Worm (Caenorhabditis elegans) whole organism, midembryonic: Measurements from ENCODE around the gene T14G12.11.

Experiments used
- T22C8.4 ChIP-seq: fragments of 200-800 bp; sonication (Bioruptor generic); IDR thresholded peaks from 2 replicates; pipeline ENCODE4 v1.3.6; 2022; ENCODE audit warnings: missing genetic modification characterization, missing compliant biosample characterization
- cog-1 ChIP-seq: sonication (generic microtip); optimal IDR thresholded peaks from 2 replicates; lab custom pipeline; 2016; ENCODE audit warnings: missing genetic modification characterization, missing compliant biosample characterization
- flt-1 ChIP-seq: fragments of 200-800 bp; sonication (Bioruptor generic); IDR thresholded peaks from 2 replicates; pipeline ENCODE4 v1.3.6; 2022; ENCODE audit warnings: missing genetic modification characterization, missing compliant biosample characterization
- klf-2 ChIP-seq: fragments of 200-800 bp; sonication (Bioruptor generic); conservative IDR thresholded peaks from 2 replicates; pipeline ENCODE4 v1.3.6; 2022; ENCODE audit warnings: missing genetic modification reagents, missing genetic modification characterization, missing compliant biosample characterization
- med-1 ChIP-seq: sonication (generic microtip); optimal IDR thresholded peaks from 2 replicates; lab custom pipeline; 2017; ENCODE audit warnings: missing genetic modification characterization, mild to moderate bottlenecking, missing compliant biosample characterization, antibody characterized with exemption, missing genetic modification reagents; ENCODE audit not compliant: insufficient read depth
- ref-1 ChIP-seq: fragments of 200-800 bp; sonication (Bioruptor generic); conservative IDR thresholded peaks from 2 replicates; pipeline ENCODE4 v1.3.6; 2022; ENCODE audit warnings: missing genetic modification reagents, missing genetic modification characterization, missing compliant biosample characterization
- tab-1 ChIP-seq: fragments of 200-800 bp; sonication (Bioruptor generic); IDR thresholded peaks from 2 replicates; pipeline ENCODE4 v1.3.6; 2022; ENCODE audit warnings: missing genetic modification characterization, missing compliant biosample characterization
- ztf-23 ChIP-seq: fragments of 200-800 bp; sonication (Bioruptor generic); IDR thresholded peaks from 2 replicates; pipeline ENCODE4 v1.3.6; 2022; ENCODE audit warnings: missing genetic modification reagents, missing genetic modification characterization, missing compliant biosample characterization
- ztf-29 ChIP-seq: fragments of 200-800 bp; sonication (Bioruptor generic); IDR thresholded peaks from 2 replicates; pipeline ENCODE4 v1.3.6; 2022; ENCODE audit warnings: missing genetic modification reagents, missing genetic modification characterization, missing compliant biosample characterization

ce11 chrX:3798288-3798687 lies 35.9 kb upstream of the T14G12.11 start:
- no peak for TF ChIP-seq flt-1 (GFP tag; lab: Robert Waterston, UW)
- no peak for TF ChIP-seq klf-2 (GFP tag; lab: Robert Waterston, UW)
- TF ChIP-seq ref-1 = no peak
- TF ChIP-seq ztf-29 = no peak
- TF ChIP-seq cog-1 (tag; lab: Kevin White, UChicago) = no peak
- no peak for TF ChIP-seq ztf-23 (GFP tag; lab: Robert Waterston, UW)
- no peak for TF ChIP-seq med-1 (GFP tag; lab: Kevin White, UChicago)
- TF ChIP-seq tab-1 (GFP tag; lab: Robert Waterston, UW) = no peak
- no peak for TF ChIP-seq T22C8.4 (GFP tag; lab: Robert Waterston, UW)
